Worm (Caenorhabditis elegans) whole organism, midembryonic: ENCODE results near the gene lact-5.
"Not testable (repeated sequence)": the region's sequence is repeated elsewhere in the genome, so short reads cannot be mapped to it uniquely, and the experiment has no call there.

Experiments
- T22C8.4 ChIP-seq: fragments of 200-800 bp; sonication (Bioruptor generic); IDR thresholded peaks from 2 replicates; pipeline ENCODE4 v1.3.6; 2022; ENCODE audit warnings: missing genetic modification characterization, missing compliant biosample characterization
- cog-1 ChIP-seq: sonication (generic microtip); optimal IDR thresholded peaks from 2 replicates; lab custom pipeline; 2016; ENCODE audit warnings: missing genetic modification characterization, missing compliant biosample characterization
- flt-1 ChIP-seq: fragments of 200-800 bp; sonication (Bioruptor generic); IDR thresholded peaks from 2 replicates; pipeline ENCODE4 v1.3.6; 2022; ENCODE audit warnings: missing genetic modification characterization, missing compliant biosample characterization
- klf-2 ChIP-seq: fragments of 200-800 bp; sonication (Bioruptor generic); conservative IDR thresholded peaks from 2 replicates; pipeline ENCODE4 v1.3.6; 2022; ENCODE audit warnings: missing genetic modification reagents, missing genetic modification characterization, missing compliant biosample characterization
- med-1 ChIP-seq: sonication (generic microtip); optimal IDR thresholded peaks from 2 replicates; lab custom pipeline; 2017; ENCODE audit warnings: missing genetic modification characterization, mild to moderate bottlenecking, missing compliant biosample characterization, antibody characterized with exemption, missing genetic modification reagents; ENCODE audit not compliant: insufficient read depth
- ref-1 ChIP-seq: fragments of 200-800 bp; sonication (Bioruptor generic); conservative IDR thresholded peaks from 2 replicates; pipeline ENCODE4 v1.3.6; 2022; ENCODE audit warnings: missing genetic modification reagents, missing genetic modification characterization, missing compliant biosample characterization
- tab-1 ChIP-seq: fragments of 200-800 bp; sonication (Bioruptor generic); IDR thresholded peaks from 2 replicates; pipeline ENCODE4 v1.3.6; 2022; ENCODE audit warnings: missing genetic modification characterization, missing compliant biosample characterization
- ztf-23 ChIP-seq: fragments of 200-800 bp; sonication (Bioruptor generic); IDR thresholded peaks from 2 replicates; pipeline ENCODE4 v1.3.6; 2022; ENCODE audit warnings: missing genetic modification reagents, missing genetic modification characterization, missing compliant biosample characterization
- ztf-29 ChIP-seq: fragments of 200-800 bp; sonication (Bioruptor generic); IDR thresholded peaks from 2 replicates; pipeline ENCODE4 v1.3.6; 2022; ENCODE audit warnings: missing genetic modification reagents, missing genetic modification characterization, missing compliant biosample characterization

The lact-5 gene

ce11 chrII:4827734-4828609 is 6.4 kb upstream of the lact-5 start, which contains the start of the genes fbxb-88 and tbck-1:
fbxb-88 (minus strand) TSS chrII:4827884.
tbck-1 (plus strand) TSS chrII:4828559.
- TF ChIP-seq tab-1 (GFP tag; lab: Robert Waterston, UW) (no peak), ztf-29 (GFP tag; lab: Robert Waterston, UW) (no peak), med-1 (GFP tag; lab: Kevin White, UChicago) (no peak), klf-2 (GFP tag; lab: Robert Waterston, UW) (no peak), ztf-23 (GFP tag; lab: Robert Waterston, UW) (no peak), T22C8.4 (GFP tag; lab: Robert Waterston, UW) (no peak), cog-1 (tag; lab: Kevin White, UChicago) (no peak), flt-1 (GFP tag; lab: Robert Waterston, UW) (no peak), ref-1 (no peak)

- TF ChIP-seq ztf-29 (GFP tag; lab: Robert Waterston, UW); ztf-23 (GFP tag; lab: Robert Waterston, UW); ref-1: not testable (repeated sequence)
These were observed 3.6 kb upstream of the lact-5 start, which contains the start of the genes C33F10.8 and msp-40 for ce11 chrII:4825133-4825532. C33F10.8 (minus strand) TSS chrII:4825233. msp-40 (plus strand) TSS chrII:4825414.

- TF ChIP-seq ztf-29 (GFP tag; lab: Robert Waterston, UW) (no peak), klf-2 (GFP tag; lab: Robert Waterston, UW) (no peak), tab-1 (GFP tag; lab: Robert Waterston, UW) (no peak), cog-1 (tag; lab: Kevin White, UChicago) (no peak), flt-1 (GFP tag; lab: Robert Waterston, UW) (no peak), ztf-23 (GFP tag; lab: Robert Waterston, UW) (no peak), med-1 (GFP tag; lab: Kevin White, UChicago) (no peak), T22C8.4 (GFP tag; lab: Robert Waterston, UW) (no peak), ref-1 (no peak)
These were observed 1.1 kb upstream of the lact-5 start for ce11 chrII:4822610-4823009.

ce11 chrII:4818780-4819179 is 2.8 kb downstream of the lact-5 start:
- TF ChIP-seq ztf-23 (GFP tag; lab: Robert Waterston, UW) = no peak
- no peak for TF ChIP-seq ref-1
- no peak for TF ChIP-seq ztf-29 (GFP tag; lab: Robert Waterston, UW)
- no peak for TF ChIP-seq flt-1 (GFP tag; lab: Robert Waterston, UW)
- no peak for TF ChIP-seq tab-1 (GFP tag; lab: Robert Waterston, UW)

ce11 chrII:4815356-4815755 is 6.2 kb downstream of the lact-5 start:
- TF ChIP-seq ref-1 (no peak), klf-2 (GFP tag; lab: Robert Waterston, UW) (no peak), flt-1 (GFP tag; lab: Robert Waterston, UW) (no peak), med-1 (GFP tag; lab: Kevin White, UChicago) (no peak), cog-1 (tag; lab: Kevin White, UChicago) (no peak), tab-1 (GFP tag; lab: Robert Waterston, UW) (no peak), ztf-29 (GFP tag; lab: Robert Waterston, UW) (no peak), ztf-23 (GFP tag; lab: Robert Waterston, UW) (no peak), T22C8.4 (GFP tag; lab: Robert Waterston, UW) (no peak)

ce11 chrII:4811986-4812385 is 9.6 kb downstream of the lact-5 start, which contains the start of gene rig-6:
rig-6 (minus strand) TSS chrII:4812086.
- TF ChIP-seq flt-1 (GFP tag; lab: Robert Waterston, UW) = no peak
- no peak for TF ChIP-seq ztf-23 (GFP tag; lab: Robert Waterston, UW)
- TF ChIP-seq med-1 (GFP tag; lab: Kevin White, UChicago) = no peak
- TF ChIP-seq ztf-29 (GFP tag; lab: Robert Waterston, UW) = no peak
- TF ChIP-seq T22C8.4 (GFP tag; lab: Robert Waterston, UW) = no peak
- no peak for TF ChIP-seq ref-1
- TF ChIP-seq tab-1 (GFP tag; lab: Robert Waterston, UW) = no peak
- TF ChIP-seq cog-1 (tag; lab: Kevin White, UChicago) = no peak
- no peak for TF ChIP-seq klf-2 (GFP tag; lab: Robert Waterston, UW)

ce11 chrII:4806726-4807125 is 14.8 kb downstream of the lact-5 start:
- TF ChIP-seq flt-1 (GFP tag; lab: Robert Waterston, UW) (no peak), tab-1 (GFP tag; lab: Robert Waterston, UW) (no peak), klf-2 (GFP tag; lab: Robert Waterston, UW) (no peak), ref-1 (no peak), ztf-29 (GFP tag; lab: Robert Waterston, UW) (no peak), med-1 (GFP tag; lab: Kevin White, UChicago) (no peak), ztf-23 (GFP tag; lab: Robert Waterston, UW) (no peak), T22C8.4 (GFP tag; lab: Robert Waterston, UW) (no peak), cog-1 (tag; lab: Kevin White, UChicago) (no peak)

ce11 chrII:4806261-4806660 is 15.3 kb downstream of the lact-5 start:
- TF ChIP-seq ztf-23 (GFP tag; lab: Robert Waterston, UW) (no peak), klf-2 (GFP tag; lab: Robert Waterston, UW) (no peak), ref-1 (no peak), T22C8.4 (GFP tag; lab: Robert Waterston, UW) (no peak), tab-1 (GFP tag; lab: Robert Waterston, UW) (no peak), ztf-29 (GFP tag; lab: Robert Waterston, UW) (no peak), med-1 (GFP tag; lab: Kevin White, UChicago) (no peak), flt-1 (GFP tag; lab: Robert Waterston, UW) (no peak), cog-1 (tag; lab: Kevin White, UChicago) (no peak)

- no peak for TF ChIP-seq tab-1 (GFP tag; lab: Robert Waterston, UW)
- TF ChIP-seq med-1 (GFP tag; lab: Kevin White, UChicago) = no peak
- no peak for TF ChIP-seq flt-1 (GFP tag; lab: Robert Waterston, UW)
- TF ChIP-seq T22C8.4 (GFP tag; lab: Robert Waterston, UW) = no peak
These were observed 15.7 kb downstream of the lact-5 start for ce11 chrII:4805799-4806198.
